Fruit fly (Drosophila melanogaster): Measurements from ENCODE around the gene PolA2.

- TF ChIP-seq insv (optimal IDR thresholded peaks at IDR 0.05) (no peak), Sin3A (optimal IDR thresholded peaks at IDR 0.05) (no peak)
These were observed 42.1 kb upstream of the PolA2 start for dm6 chr3R:27196866-27197265.
